Worm (Caenorhabditis elegans): ENCODE results near the gene clpf-1.
"Not testable (repeated sequence)": the region's sequence is repeated elsewhere in the genome, so short reads cannot be mapped to it uniquely, and the experiment has no call there.

clpf-1 gene

ce11 chrIII:3428574-3428973 is 31.0 kb downstream of the clpf-1 start:
- no peak for TF ChIP-seq mcd-1 (GFP tag; IDR thresholded peaks at IDR 0.05)
- peak; percentile 16 for TF ChIP-seq lsl-1 (GFP tag; optimal IDR thresholded peaks at IDR 0.05)
- TF ChIP-seq nhr-90 (tag; optimal IDR thresholded peaks at IDR 0.05) = no peak
- TF ChIP-seq sea-2 (GFP tag; IDR thresholded peaks at IDR 0.05) = no peak
- no peak for TF ChIP-seq ztf-26 (tag; optimal IDR thresholded peaks at IDR 0.05)

ce11 chrIII:3429761-3430160 is 32.2 kb downstream of the clpf-1 start:
- no peak for TF ChIP-seq B0336.3 (GFP tag; IDR thresholded peaks at IDR 0.05)
- no peak for TF ChIP-seq D2030.7 (GFP tag; IDR thresholded peaks at IDR 0.05)

DNA sequence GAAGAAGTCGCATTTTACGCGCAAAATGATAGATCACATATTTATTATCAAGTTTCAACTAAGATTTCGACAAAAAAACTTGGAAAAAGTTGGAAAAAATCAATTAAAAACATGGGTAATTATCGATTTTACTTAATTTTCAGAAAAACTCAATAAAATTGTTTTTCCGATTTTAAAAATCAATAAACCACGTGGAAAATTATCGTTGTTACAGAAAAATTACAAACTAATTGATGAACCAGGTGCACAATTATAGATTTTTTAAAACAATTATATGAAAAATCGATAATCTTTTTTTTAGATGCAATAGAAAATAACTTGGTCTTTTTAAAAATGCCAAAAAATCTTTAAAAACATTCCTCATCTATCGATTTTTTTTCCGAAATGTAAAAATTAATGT is 33.1 kb downstream of the clpf-1 start:
- TF ChIP-seq unc-130 (GFP tag; optimal IDR thresholded peaks at IDR 0.05) = no peak
- no peak for TF ChIP-seq lsl-1 (GFP tag; optimal IDR thresholded peaks at IDR 0.05)

ce11 chrIII:3431385-3431784 is 33.8 kb downstream of the clpf-1 start, which contains the start of gene K01A11.1:
TSS of gene K01A11.1 (minus strand) at chrIII:3431485.
- no peak for TF ChIP-seq ceh-27 (GFP tag; optimal IDR thresholded peaks at IDR 0.05)
- TF ChIP-seq ZK185.1 (tag; optimal IDR thresholded peaks at IDR 0.05; ENCODE audit: poor library complexity, severe bottlenecking) = no peak
- TF ChIP-seq F52B5.7 (tag; optimal IDR thresholded peaks at IDR 0.05) = no peak
- no peak for TF ChIP-seq let-607 (tag; optimal IDR thresholded peaks at IDR 0.05)
- TF ChIP-seq ztf-22 (GFP tag; optimal IDR thresholded peaks at IDR 0.05) = no peak
- TF ChIP-seq attf-3 (GFP tag; conservative IDR thresholded peaks at IDR 0.05) = no peak
- no peak for TF ChIP-seq sdz-38 (tag; optimal IDR thresholded peaks at IDR 0.05)
- TF ChIP-seq Y56A3A.18 (GFP tag; IDR thresholded peaks at IDR 0.05) = no peak
- TF ChIP-seq ztf-28 (GFP tag; IDR thresholded peaks at IDR 0.05) = no peak
- no peak for TF ChIP-seq F37B4.10 (GFP tag; IDR thresholded peaks at IDR 0.05)
- TF ChIP-seq mes-4 (tag; optimal IDR thresholded peaks at IDR 0.05) = no peak

DNA sequence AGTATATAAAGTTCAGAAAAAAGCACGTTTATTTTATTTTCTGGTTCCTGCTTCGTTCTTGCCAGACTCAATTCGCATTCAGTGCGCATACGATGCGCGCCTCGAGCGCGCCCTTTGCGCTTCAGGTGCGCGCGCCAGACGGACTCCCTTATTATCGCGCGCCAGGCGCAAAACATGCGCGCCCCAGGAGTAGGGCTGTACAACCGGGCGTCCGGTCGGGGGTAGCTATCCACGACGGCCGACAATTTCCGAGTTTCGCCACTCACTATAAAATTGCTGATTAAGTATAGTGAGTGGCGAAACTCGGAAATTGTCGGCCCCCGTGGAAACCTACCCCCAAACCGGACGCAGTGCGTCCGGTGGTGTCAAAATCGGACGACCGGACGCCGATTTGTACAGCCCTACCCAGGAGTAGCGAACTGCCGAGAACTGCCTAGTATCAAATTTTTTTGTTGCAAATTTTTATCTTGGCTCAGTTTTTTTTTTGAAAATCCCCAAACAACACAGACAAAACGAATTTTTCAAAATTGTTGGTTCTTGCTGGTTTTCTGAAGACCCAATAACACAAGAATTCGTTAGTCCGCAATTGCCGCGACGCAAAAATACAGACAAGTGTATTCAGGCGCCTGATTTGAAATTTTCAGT is 36.1 kb downstream of the clpf-1 start:
- 0 out of 2 replicates have a peak, but pooled peaks have one; percentile 10 for TF ChIP-seq mcd-1 (GFP tag; IDR thresholded peaks at IDR 0.05)
- not testable (repeated sequence) for TF ChIP-seq snpc-4 (GFP tag; optimal IDR thresholded peaks at IDR 0.05)
- TF ChIP-seq snpc-4 (tag; optimal IDR thresholded peaks at IDR 0.05) = peak in 2 of 4 experiments; percentile 70 to 86
- peak; percentile 42; the same call in 1 of the 2 replicates for TF ChIP-seq egrh-3 (GFP tag; IDR thresholded peaks at IDR 0.05)

DNA sequence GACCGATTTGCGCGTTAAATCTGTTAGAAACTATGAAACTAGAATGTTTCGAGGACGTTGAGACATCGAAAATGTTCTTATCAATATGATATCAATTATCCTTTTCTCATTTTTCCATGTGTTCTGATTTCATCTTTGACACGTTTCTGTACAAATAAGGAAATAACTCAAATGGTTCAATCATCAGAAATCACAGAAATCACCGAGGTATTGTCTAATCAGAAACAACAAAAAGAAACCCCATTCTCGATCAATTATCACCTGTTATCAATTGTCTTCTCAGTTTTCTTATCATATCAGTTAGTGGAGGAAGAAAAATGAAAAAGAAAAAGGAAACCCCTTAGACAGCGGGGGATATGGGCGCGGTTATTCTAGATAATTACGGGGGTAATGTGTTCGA is 37.6 kb downstream of the clpf-1 start:
- TF ChIP-seq snpc-4 (GFP tag; optimal IDR thresholded peaks at IDR 0.05) (no peak), snpc-4 (tag; optimal IDR thresholded peaks at IDR 0.05) (no peak), lin-40 (tag; optimal IDR thresholded peaks at IDR 0.05) (peak; percentile 7), ztf-6 (GFP tag; IDR thresholded peaks at IDR 0.05) (no peak), ceh-40 (GFP tag; IDR thresholded peaks at IDR 0.05) (no peak), nhr-80 (tag; optimal IDR thresholded peaks at IDR 0.05) (peak; percentile 44)

ce11 chrIII:3437139-3437538 is 39.6 kb downstream of the clpf-1 start:
- TF ChIP-seq Y53F4B.3 (GFP tag; IDR thresholded peaks at IDR 0.05) (no peak), somi-1 (GFP tag; optimal IDR thresholded peaks at IDR 0.05) (no peak)

All from whole organism, young adult.